Worm (Caenorhabditis elegans): ENCODE data around the gene F49C12.9.
"Not testable (repeated sequence)": the region's sequence is repeated elsewhere in the genome, so short reads cannot be mapped to it uniquely, and the experiment has no call there.

Gene F49C12.9

ce11 chrIV:9321039-9321851 is 5.2 kb upstream of the F49C12.9 start, which contains the start of the genes F49C12.12 and vha-17:
Gene F49C12.12, minus strand, starts transcription at chrIV:9321089.
Gene vha-17, plus strand, starts transcription at chrIV:9321801.
- TF ChIP-seq tbx-11 (GFP tag; IDR thresholded peaks at IDR 0.05): no peak
- TF ChIP-seq ceh-36 (tag; optimal IDR thresholded peaks at IDR 0.05): no peak
- no peak for TF ChIP-seq tra-4 (tag; optimal IDR thresholded peaks at IDR 0.05)
- no peak for TF ChIP-seq ets-7 (tag; optimal IDR thresholded peaks at IDR 0.05)
- TF ChIP-seq tbx-37 (GFP tag; conservative IDR thresholded peaks at IDR 0.05): no peak
- no peak for TF ChIP-seq ama-1 (optimal IDR thresholded peaks at IDR 0.05)
- TF ChIP-seq F13C5.2 (tag; optimal IDR thresholded peaks at IDR 0.05): no peak
- TF ChIP-seq hmg-4 (GFP tag; optimal IDR thresholded peaks at IDR 0.05): no peak
- TF ChIP-seq hnd-1 (tag; optimal IDR thresholded peaks at IDR 0.05): no peak
- TF ChIP-seq aly-1 (tag; optimal IDR thresholded peaks at IDR 0.05): no peak
- no peak for TF ChIP-seq scrt-1 (GFP tag; IDR thresholded peaks at IDR 0.05)
- TF ChIP-seq flt-1 (GFP tag; IDR thresholded peaks at IDR 0.05): no peak
- no peak for TF ChIP-seq sea-1 (GFP tag; conservative IDR thresholded peaks at IDR 0.05)
- TF ChIP-seq ceh-13 (GFP tag; optimal IDR thresholded peaks at IDR 0.05): no peak
- no peak for TF ChIP-seq hmbx-1 (tag; optimal IDR thresholded peaks at IDR 0.05)

- TF ChIP-seq ama-1 (optimal IDR thresholded peaks at IDR 0.05): no peak
- TF ChIP-seq hmbx-1 (tag; optimal IDR thresholded peaks at IDR 0.05): no peak
- no peak for TF ChIP-seq F13C5.2 (tag; optimal IDR thresholded peaks at IDR 0.05)
- TF ChIP-seq tra-4 (tag; optimal IDR thresholded peaks at IDR 0.05): no peak
- TF ChIP-seq ets-7 (tag; optimal IDR thresholded peaks at IDR 0.05): no peak
- no peak for TF ChIP-seq tbx-11 (GFP tag; IDR thresholded peaks at IDR 0.05)
- TF ChIP-seq hmg-4 (GFP tag; optimal IDR thresholded peaks at IDR 0.05): no peak
- no peak for TF ChIP-seq sea-1 (GFP tag; conservative IDR thresholded peaks at IDR 0.05)
These were observed 4.0 kb upstream of the F49C12.9 start for ce11 chrIV:9320023-9320422.

- TF ChIP-seq F13C5.2 (tag; optimal IDR thresholded peaks at IDR 0.05): no peak
- TF ChIP-seq ceh-13 (GFP tag; optimal IDR thresholded peaks at IDR 0.05): no peak
- TF ChIP-seq hmg-4 (GFP tag; optimal IDR thresholded peaks at IDR 0.05): no peak
- TF ChIP-seq scrt-1 (GFP tag; IDR thresholded peaks at IDR 0.05): no peak
These were observed 3.1 kb upstream of the F49C12.9 start, which contains the start of the genes F49C12.11 and nemt-1 for ce11 chrIV:9319080-9319479. Gene F49C12.11, plus strand, starts transcription at chrIV:9319380. Gene nemt-1, minus strand, starts transcription at chrIV:9319439.

- TF ChIP-seq ets-7 (tag; optimal IDR thresholded peaks at IDR 0.05) (no peak), tbx-11 (GFP tag; IDR thresholded peaks at IDR 0.05) (no peak), scrt-1 (GFP tag; IDR thresholded peaks at IDR 0.05) (no peak)
These were observed 2.1 kb upstream of the F49C12.9 start for ce11 chrIV:9318147-9318546.

ce11 chrIV:9312827-9313226 is 3.2 kb downstream of the F49C12.9 start, which contains the start of gene F49C12.7:
Gene F49C12.7, minus strand, starts transcription at chrIV:9312927.
- not testable (repeated sequence) for TF ChIP-seq sea-1 (GFP tag; conservative IDR thresholded peaks at IDR 0.05); aly-1 (tag; optimal IDR thresholded peaks at IDR 0.05); hnd-1 (tag; optimal IDR thresholded peaks at IDR 0.05)

ce11 chrIV:9310935-9311566 is 5.0 kb downstream of the F49C12.9 start:
- no peak for TF ChIP-seq tra-4 (tag; optimal IDR thresholded peaks at IDR 0.05)

- TF ChIP-seq ceh-36 (tag; optimal IDR thresholded peaks at IDR 0.05): no peak
- no peak for TF ChIP-seq scrt-1 (GFP tag; IDR thresholded peaks at IDR 0.05)
- no peak for TF ChIP-seq hnd-1 (tag; optimal IDR thresholded peaks at IDR 0.05)
- TF ChIP-seq tbx-37 (GFP tag; conservative IDR thresholded peaks at IDR 0.05): no peak
- no peak for TF ChIP-seq flt-1 (GFP tag; IDR thresholded peaks at IDR 0.05)
These were observed 7.0 kb downstream of the F49C12.9 start, which contains the start of gene F49C12.6 for ce11 chrIV:9308975-9309374. Gene F49C12.6, minus strand, starts transcription at chrIV:9309075.

- TF ChIP-seq ama-1 (optimal IDR thresholded peaks at IDR 0.05): no peak
- no peak for TF ChIP-seq ceh-36 (tag; optimal IDR thresholded peaks at IDR 0.05)
- no peak for TF ChIP-seq tra-4 (tag; optimal IDR thresholded peaks at IDR 0.05)
- no peak for TF ChIP-seq hnd-1 (tag; optimal IDR thresholded peaks at IDR 0.05)
- no peak for TF ChIP-seq hmbx-1 (tag; optimal IDR thresholded peaks at IDR 0.05)
- no peak for TF ChIP-seq pes-1 (GFP tag; IDR thresholded peaks at IDR 0.05)
- no peak for TF ChIP-seq tbx-11 (GFP tag; IDR thresholded peaks at IDR 0.05)
- TF ChIP-seq ceh-13 (GFP tag; optimal IDR thresholded peaks at IDR 0.05): no peak
- TF ChIP-seq tbx-37 (GFP tag; conservative IDR thresholded peaks at IDR 0.05): no peak
- TF ChIP-seq flt-1 (GFP tag; IDR thresholded peaks at IDR 0.05): no peak
- TF ChIP-seq sea-1 (GFP tag; conservative IDR thresholded peaks at IDR 0.05): no peak
- no peak for TF ChIP-seq aly-1 (tag; optimal IDR thresholded peaks at IDR 0.05)
- TF ChIP-seq F13C5.2 (tag; optimal IDR thresholded peaks at IDR 0.05): no peak
- no peak for TF ChIP-seq hmg-4 (GFP tag; optimal IDR thresholded peaks at IDR 0.05)
These were observed 11.4 kb downstream of the F49C12.9 start, which contains the start of gene F49C12.5 for ce11 chrIV:9304617-9305016. Gene F49C12.5, plus strand, starts transcription at chrIV:9304917.

Data from whole organism, early embryonic.